Fruit fly (Drosophila melanogaster) whole organism, prepupa: Measurements from ENCODE around the gene CG3213.

Experiments
- Blimp-1 ChIP-seq: fragments of 200-800 bp; sonication (Bioruptor generic); optimal IDR thresholded peaks from 3 replicates; lab custom pipeline; 2017; ENCODE audit warnings: missing biosample characterization, missing genetic modification characterization, mild to moderate bottlenecking, moderate library complexity, missing genetic modification reagents
- CG10669 ChIP-seq: fragments of 200-800 bp; sonication (Bioruptor generic); optimal IDR thresholded peaks from 3 replicates; lab custom pipeline; 2018; ENCODE audit warnings: missing biosample characterization, mild to moderate bottlenecking, missing genetic modification characterization, moderate library complexity
- CG11294 ChIP-seq: fragments of 200-800 bp; sonication (Bioruptor generic); IDR thresholded peaks from 2 replicates; pipeline ENCODE4 v1.3.6; 2022; ENCODE audit warnings: missing biosample characterization, missing genetic modification characterization
- CG11762 ChIP-seq: fragments of 200-800 bp; sonication (Bioruptor generic); optimal IDR thresholded peaks from 3 replicates; lab custom pipeline; 2016; ENCODE audit warnings: missing biosample characterization, missing genetic modification characterization; ENCODE audit not compliant: insufficient read depth
- CG11902 ChIP-seq: fragments of 200-800 bp; sonication (Bioruptor generic); optimal IDR thresholded peaks from 3 replicates; lab custom pipeline; 2016; ENCODE audit warnings: missing biosample characterization, missing genetic modification characterization
- CG15336 ChIP-seq: fragments of 200-800 bp; sonication (Bioruptor generic); IDR thresholded peaks from 2 replicates; pipeline ENCODE4 v1.3.6; 2022; ENCODE audit warnings: missing biosample characterization, missing genetic modification characterization
- CG1621 ChIP-seq: fragments of 200-800 bp; sonication (Bioruptor generic); optimal IDR thresholded peaks from 3 replicates; lab custom pipeline; 2018; ENCODE audit warnings: missing biosample characterization, mild to moderate bottlenecking, missing genetic modification characterization
- CG3032 ChIP-seq: fragments of 200-800 bp; optimal IDR thresholded peaks from 2 replicates; lab custom pipeline; 2019; ENCODE audit warnings: missing biosample characterization, mild to moderate bottlenecking, missing genetic modification characterization, moderate library complexity
- CG31627 ChIP-seq: fragments of 200-800 bp; sonication (Bioruptor generic); optimal IDR thresholded peaks from 3 replicates; lab custom pipeline; 2016; ENCODE audit warnings: missing biosample characterization, missing genetic modification characterization
- CG32006 ChIP-seq: fragments of 200-800 bp; sonication (Bioruptor generic); optimal IDR thresholded peaks from 3 replicates; lab custom pipeline; 2017; ENCODE audit warnings: missing biosample characterization, mild to moderate bottlenecking, missing genetic modification characterization
- CG3919 ChIP-seq: fragments of 200-800 bp; sonication (Bioruptor generic); optimal IDR thresholded peaks from 3 replicates; lab custom pipeline; 2016; ENCODE audit warnings: missing biosample characterization, missing genetic modification characterization
- CG4318 ChIP-seq: fragments of 200-800 bp; sonication (Bioruptor generic); optimal IDR thresholded peaks from 3 replicates; lab custom pipeline; 2017; ENCODE audit warnings: missing biosample characterization, mild to moderate bottlenecking, missing genetic modification characterization
- CG6163 ChIP-seq: fragments of 200-800 bp; sonication (Bioruptor generic); IDR thresholded peaks from 3 replicates; pipeline ENCODE4 v1.3.6; 2022; ENCODE audit warnings: missing biosample characterization, missing genetic modification characterization
- CG6276 ChIP-seq: fragments of 200-800 bp; sonication (Bioruptor generic); optimal IDR thresholded peaks from 2 replicates; lab custom pipeline; 2017; ENCODE audit warnings: missing biosample characterization, mild to moderate bottlenecking, missing genetic modification characterization
- CG6792 ChIP-seq: fragments of 200-800 bp; sonication (Bioruptor generic); optimal IDR thresholded peaks from 3 replicates; lab custom pipeline; 2016; ENCODE audit warnings: missing biosample characterization, missing genetic modification characterization
- CG6808 ChIP-seq: fragments of 200-800 bp; sonication (Bioruptor generic); optimal IDR thresholded peaks from 3 replicates; lab custom pipeline; 2017; ENCODE audit warnings: missing biosample characterization, missing genetic modification characterization, mild to moderate bottlenecking, moderate library complexity, missing genetic modification reagents
- CG6854 ChIP-seq: fragments of 200-800 bp; sonication (Bioruptor generic); optimal IDR thresholded peaks from 2 replicates; lab custom pipeline; 2017; ENCODE audit warnings: missing biosample characterization, mild to moderate bottlenecking, missing genetic modification characterization
- CG7368 ChIP-seq: fragments of 200-800 bp; sonication (Bioruptor generic); optimal IDR thresholded peaks from 3 replicates; lab custom pipeline; 2016; ENCODE audit warnings: missing biosample characterization, missing genetic modification characterization
- CG8119 ChIP-seq: fragments of 200-800 bp; sonication (Bioruptor generic); IDR thresholded peaks from 3 replicates; pipeline ENCODE4 v1.3.6; 2022; ENCODE audit warnings: missing biosample characterization, missing genetic modification characterization
- CG8319 ChIP-seq: fragments of 200-800 bp; sonication (Bioruptor generic); optimal IDR thresholded peaks from 3 replicates; lab custom pipeline; 2016; ENCODE audit warnings: missing biosample characterization, missing genetic modification characterization
- CG8632 ChIP-seq: fragments of 200-800 bp; sonication (Bioruptor generic); optimal IDR thresholded peaks from 3 replicates; lab custom pipeline; 2016; ENCODE audit warnings: missing biosample characterization, missing genetic modification characterization
- CG9139 ChIP-seq: fragments of 200-800 bp; sonication (Bioruptor generic); optimal IDR thresholded peaks from 3 replicates; lab custom pipeline; 2017; ENCODE audit warnings: missing biosample characterization, mild to moderate bottlenecking, missing genetic modification characterization
- Eip75B ChIP-seq: fragments of 200-800 bp; sonication (Bioruptor generic); optimal IDR thresholded peaks from 3 replicates; lab custom pipeline; 2016; ENCODE audit warnings: missing biosample characterization, missing genetic modification characterization
- Eip93F ChIP-seq: fragments of 200-800 bp; sonication (Bioruptor generic); optimal IDR thresholded peaks from 2 replicates; lab custom pipeline; 2016; ENCODE audit warnings: missing biosample characterization, mild to moderate bottlenecking, missing genetic modification characterization
- Ets21C ChIP-seq: fragments of 200-800 bp; sonication (Bioruptor generic); optimal IDR thresholded peaks from 3 replicates; lab custom pipeline; 2016; ENCODE audit warnings: missing biosample characterization, missing genetic modification characterization
- Ets96B ChIP-seq: fragments of 200-800 bp; optimal IDR thresholded peaks from 2 replicates; lab custom pipeline; 2019; ENCODE audit warnings: missing biosample characterization, mild to moderate bottlenecking, missing genetic modification characterization, moderate library complexity
- Gug ChIP-seq: fragments of 200-800 bp; sonication (Bioruptor generic); IDR thresholded peaks from 2 replicates; pipeline ENCODE4 v1.3.6; 2022; ENCODE audit warnings: missing biosample characterization, missing genetic modification characterization
- Hr38 ChIP-seq: sonication (Bioruptor generic); optimal IDR thresholded peaks from 2 replicates; lab custom pipeline; 2016; ENCODE audit warnings: missing biosample characterization, missing genetic modification characterization
- Hr39 ChIP-seq: fragments of 200-800 bp; sonication (Bioruptor generic); optimal IDR thresholded peaks from 2 replicates; lab custom pipeline; 2016; ENCODE audit warnings: missing biosample characterization, missing genetic modification characterization
- Hr4 ChIP-seq: fragments of 200-800 bp; sonication (Bioruptor generic); optimal IDR thresholded peaks from 3 replicates; lab custom pipeline; 2016; ENCODE audit warnings: missing biosample characterization, missing genetic modification characterization
- Lpt ChIP-seq: fragments of 200-800 bp; sonication (Bioruptor generic); optimal IDR thresholded peaks from 3 replicates; lab custom pipeline; 2016; ENCODE audit warnings: missing biosample characterization, missing genetic modification characterization
- Met ChIP-seq: fragments of 200-800 bp; sonication (Bioruptor generic); optimal IDR thresholded peaks from 3 replicates; lab custom pipeline; 2016; ENCODE audit warnings: missing biosample characterization, missing genetic modification characterization
- Sox102F ChIP-seq: fragments of 200-800 bp; sonication (Bioruptor generic); optimal IDR thresholded peaks from 2 replicates; lab custom pipeline; 2016; ENCODE audit warnings: missing biosample characterization, mild to moderate bottlenecking, missing genetic modification characterization
- Sox15 ChIP-seq: fragments of 200-800 bp; sonication (Bioruptor generic); optimal IDR thresholded peaks from 3 replicates; lab custom pipeline; 2016; ENCODE audit warnings: missing biosample characterization, missing genetic modification characterization
- acj6 ChIP-seq: fragments of 200-800 bp; sonication (Bioruptor generic); optimal IDR thresholded peaks from 3 replicates; lab custom pipeline; 2016; ENCODE audit warnings: missing biosample characterization, missing genetic modification characterization
- cyc ChIP-seq: fragments of 200-800 bp; sonication (Bioruptor generic); optimal IDR thresholded peaks from 3 replicates; lab custom pipeline; 2016; ENCODE audit warnings: missing biosample characterization, missing genetic modification characterization
- dac ChIP-seq: fragments of 200-800 bp; sonication (Bioruptor generic); optimal IDR thresholded peaks from 2 replicates; lab custom pipeline; 2017; ENCODE audit warnings: missing biosample characterization, mild to moderate bottlenecking, missing genetic modification characterization
- dsx ChIP-seq: fragments of 200-800 bp; optimal IDR thresholded peaks from 3 replicates; lab custom pipeline; 2019; ENCODE audit warnings: missing biosample characterization, mild to moderate bottlenecking, missing genetic modification characterization, moderate library complexity; ENCODE audit not compliant: poor library complexity, severe bottlenecking
- eg ChIP-seq: fragments of 200-800 bp; sonication (Bioruptor generic); IDR thresholded peaks from 3 replicates; pipeline ENCODE4 v1.3.6; 2022; ENCODE audit warnings: missing biosample characterization, missing genetic modification characterization
- fd59A ChIP-seq: fragments of 200-800 bp; sonication (Bioruptor generic); optimal IDR thresholded peaks from 2 replicates; lab custom pipeline; 2017; ENCODE audit warnings: missing biosample characterization, mild to moderate bottlenecking, missing genetic modification characterization, missing genetic modification reagents
- fd85E ChIP-seq: fragments of 200-800 bp; sonication (Bioruptor generic); optimal IDR thresholded peaks from 3 replicates; lab custom pipeline; 2016; ENCODE audit warnings: missing biosample characterization, missing genetic modification characterization
- fkh ChIP-seq: fragments of 200-800 bp; sonication (Bioruptor generic); optimal IDR thresholded peaks from 3 replicates; lab custom pipeline; 2017; ENCODE audit warnings: missing biosample characterization, mild to moderate bottlenecking, missing genetic modification characterization, moderate library complexity
- lz ChIP-seq: fragments of 200-800 bp; sonication (Bioruptor generic); optimal IDR thresholded peaks from 3 replicates; lab custom pipeline; 2016; ENCODE audit warnings: missing biosample characterization, missing genetic modification characterization
- pdm3 ChIP-seq: fragments of 200-800 bp; sonication (Bioruptor generic); optimal IDR thresholded peaks from 3 replicates; lab custom pipeline; 2016; ENCODE audit warnings: missing biosample characterization, missing genetic modification characterization
- salr ChIP-seq, 2 experiments: fragments of 200-800 bp; sonication (Bioruptor generic); optimal IDR thresholded peaks; 3 replicates each; lab custom pipeline; 2016 to 2018; ENCODE audit warnings: missing biosample characterization in 2 of 2, missing genetic modification characterization in 2 of 2, mild to moderate bottlenecking in 1 of 2
- spab ChIP-seq: fragments of 200-800 bp; sonication (Bioruptor generic); optimal IDR thresholded peaks from 2 replicates; lab custom pipeline; 2017; ENCODE audit warnings: missing biosample characterization, mild to moderate bottlenecking, missing genetic modification characterization, missing genetic modification reagents
- ss ChIP-seq, 2 experiments: fragments of 200-800 bp; sonication (Bioruptor generic); optimal IDR thresholded peaks; 2 replicates in 1 of 2; 3 replicates in 1 of 2; lab custom pipeline; 2017 to 2018; ENCODE audit warnings: mild to moderate bottlenecking in 2 of 2, missing biosample characterization in 2 of 2, missing genetic modification characterization in 2 of 2, moderate library complexity in 1 of 2
- svp ChIP-seq: fragments of 200-800 bp; sonication (Bioruptor generic); peaks from one replicate; lab custom pipeline; 2016; ENCODE audit warnings: missing biosample characterization, missing genetic modification characterization
- topi ChIP-seq: fragments of 200-800 bp; sonication (Bioruptor generic); optimal IDR thresholded peaks from 3 replicates; lab custom pipeline; 2016; ENCODE audit warnings: missing biosample characterization, missing genetic modification characterization
- vri ChIP-seq: fragments of 200-800 bp; sonication (Bioruptor generic); optimal IDR thresholded peaks from 3 replicates; lab custom pipeline; 2016; ENCODE audit warnings: missing biosample characterization, mild to moderate bottlenecking, missing genetic modification characterization

Gene CG3213

dm6 chr2L:3519551-3519950, at the start of gene CG3213, which contains the start of gene CG8851:
Gene CG3213, minus strand, starts transcription at chr2L:3519651.
Gene CG8851, plus strand, starts transcription at chr2L:3519677.
- TF ChIP-seq CG11294 (GFP tag; lab: Robert Waterston, UW) (no peak), eg (no peak), CG6276 (no peak)

dm6 chr2L:3567394-3567793, 47.9 kb upstream of the CG3213 start:
- no peak for TF ChIP-seq CG11902 (GFP tag; lab: Kevin White, UChicago)
- TF ChIP-seq CG8632: no peak
- no peak for TF ChIP-seq fd85E (GFP tag; lab: Kevin White, UChicago)
- no peak for TF ChIP-seq spab (GFP tag; lab: Kevin White, UChicago)
- TF ChIP-seq topi: peak; percentile 35
- no peak for TF ChIP-seq CG6808 (GFP tag; lab: Kevin White, UChicago)
- TF ChIP-seq fkh (GFP tag; lab: Kevin White, UChicago): no peak
- TF ChIP-seq CG8119: no peak
- TF ChIP-seq fd59A: no peak
- TF ChIP-seq CG8319 (GFP tag; lab: Kevin White, UChicago): no peak
- TF ChIP-seq salr (GFP tag; optimal IDR thresholded peaks at IDR 0.05; lab: Kevin White, UChicago): no peak
- no peak for TF ChIP-seq Hr38 (GFP tag; lab: Kevin White, UChicago)
- peak; percentile 19 for TF ChIP-seq Hr39 (GFP tag; lab: Kevin White, UChicago)
- no peak for TF ChIP-seq eg
- TF ChIP-seq Lpt (GFP tag; lab: Kevin White, UChicago): no peak
- no peak for TF ChIP-seq ss (GFP tag; optimal IDR thresholded peaks at IDR 0.05; lab: Kevin White, UChicago)
- no peak for TF ChIP-seq dsx (GFP tag; lab: Kevin White, UChicago)
- peak; percentile 64 for TF ChIP-seq svp (GFP tag; lab: Kevin White, UChicago)
- TF ChIP-seq Gug (GFP tag; lab: Robert Waterston, UW): no peak
- TF ChIP-seq CG6163 (GFP tag; lab: Robert Waterston, UW): no peak; the same call in 2 of the 3 replicates
- no peak for TF ChIP-seq CG4318 (GFP tag; lab: Kevin White, UChicago)
- TF ChIP-seq Sox102F (GFP tag; lab: Kevin White, UChicago): peak; percentile 29
- no peak for TF ChIP-seq vri (GFP tag; lab: Kevin White, UChicago)
- peak; percentile 12 for TF ChIP-seq pdm3 (GFP tag; lab: Kevin White, UChicago)
- peak; percentile 42 for TF ChIP-seq cyc
- TF ChIP-seq CG10669 (GFP tag; lab: Kevin White, UChicago): peak; percentile 34
- TF ChIP-seq CG15336 (GFP tag; lab: Robert Waterston, UW): no peak
- peak; percentile 13 for TF ChIP-seq Hr4 (GFP tag; lab: Kevin White, UChicago)
- no peak for TF ChIP-seq Sox15 (GFP tag; lab: Kevin White, UChicago)
- no peak for TF ChIP-seq CG1621 (tag; lab: Kevin White, UChicago)
- TF ChIP-seq dac (GFP tag; lab: Kevin White, UChicago): no peak
- peak; percentile 42 for TF ChIP-seq Ets96B (tag; lab: Kevin White, UChicago)
- no peak for TF ChIP-seq CG6276
- peak; percentile 30 for TF ChIP-seq CG3919 (GFP tag; lab: Kevin White, UChicago)
- no peak for TF ChIP-seq CG9139 (GFP tag; lab: Kevin White, UChicago)
- peak; percentile 22 for TF ChIP-seq CG31627 (GFP tag; lab: Kevin White, UChicago)
- no peak for TF ChIP-seq Eip93F (GFP tag; lab: Kevin White, UChicago)
- peak; percentile 22 for TF ChIP-seq lz
- TF ChIP-seq CG6792 (GFP tag; lab: Kevin White, UChicago): peak; percentile 33
- TF ChIP-seq Eip75B: peak; percentile 16
- no peak for TF ChIP-seq acj6 (GFP tag; lab: Kevin White, UChicago)
- peak; percentile 46 for TF ChIP-seq Met (GFP tag; lab: Kevin White, UChicago)
- TF ChIP-seq CG6854: no peak
- TF ChIP-seq Ets21C (GFP tag; lab: Kevin White, UChicago): peak; percentile 24
- TF ChIP-seq Blimp-1 (GFP tag; lab: Kevin White, UChicago): no peak
- TF ChIP-seq CG3032 (tag; lab: Kevin White, UChicago): peak; percentile 32
- no peak for TF ChIP-seq CG7368
- no peak for TF ChIP-seq CG11762
- TF ChIP-seq CG11294 (GFP tag; lab: Robert Waterston, UW): no peak
- peak; percentile 36 for TF ChIP-seq CG32006
